Worm (Caenorhabditis elegans): ENCODE data around the gene F48C5.2.

ce11 chrX:11472407-11472806, 18.3 kb upstream of the F48C5.2 start:
- TF ChIP-seq ama-1 (optimal IDR thresholded peaks at IDR 0.05): no peak
- no peak for TF ChIP-seq F26F4.8 (GFP tag; conservative IDR thresholded peaks at IDR 0.05)
- no peak for TF ChIP-seq set-16 (GFP tag; IDR thresholded peaks at IDR 0.05)
- no peak for TF ChIP-seq fos-1 (tag; optimal IDR thresholded peaks at IDR 0.05)
- no peak for TF ChIP-seq hmg-1.1 (GFP tag; IDR thresholded peaks at IDR 0.05)
- peak; percentile 60 for TF ChIP-seq aha-1 (tag)
- TF ChIP-seq ceh-82 (tag; optimal IDR thresholded peaks at IDR 0.05): no peak
- TF ChIP-seq R02D3.7 (tag; optimal IDR thresholded peaks at IDR 0.05): no peak
- no peak for TF ChIP-seq dve-1 (tag; optimal IDR thresholded peaks at IDR 0.05; ENCODE audit: insufficient read depth)
- TF ChIP-seq pqm-1 (tag; optimal IDR thresholded peaks at IDR 0.05): no peak
- TF ChIP-seq mxl-2 (GFP tag; conservative IDR thresholded peaks at IDR 0.05): no peak
- no peak for TF ChIP-seq egl-27 (tag; optimal IDR thresholded peaks at IDR 0.05)

Measured in whole organism, L4 larva.